Fruit fly (Drosophila melanogaster) whole organism, embryonic: Measurements from ENCODE around the gene Srpk79D.
A peak's percentile ranks its signal among the peaks of the same experiment; 100 is the strongest.

Source experiments
- Aef1 ChIP-seq: fragments of 200-800 bp; sonication (Bioruptor generic); IDR thresholded peaks from 3 replicates; pipeline ENCODE4 v1.3.6; 2022; ENCODE audit warnings: missing biosample characterization, missing genetic modification characterization
- Atf6 ChIP-seq: fragments of 200-800 bp; sonication (Bioruptor generic); IDR thresholded peaks from 2 replicates; pipeline ENCODE4 v1.3.6; 2022; ENCODE audit warnings: missing biosample characterization, missing genetic modification characterization
- C15 ChIP-seq: fragments of 200-800 bp; sonication (Bioruptor generic); IDR thresholded peaks from 3 replicates; pipeline ENCODE4 v1.3.6; 2022; ENCODE audit warnings: missing biosample characterization, missing genetic modification characterization
- CG10543 ChIP-seq: fragments of 200-800 bp; sonication (Bioruptor generic); optimal IDR thresholded peaks from 3 replicates; lab custom pipeline; 2017; ENCODE audit warnings: missing biosample characterization, mild to moderate bottlenecking, missing genetic modification characterization, moderate library complexity
- CG11085 ChIP-seq: fragments of 200-800 bp; sonication (Bioruptor generic); IDR thresholded peaks from 2 replicates; pipeline ENCODE4 v1.3.6; 2022; ENCODE audit warnings: missing biosample characterization, missing genetic modification characterization
- CG12391 ChIP-seq: fragments of 200-800 bp; sonication (Bioruptor generic); optimal IDR thresholded peaks from 3 replicates; lab custom pipeline; 2018; ENCODE audit warnings: missing biosample characterization, mild to moderate bottlenecking, missing genetic modification characterization, moderate library complexity
- CG13123 ChIP-seq: fragments of 200-800 bp; sonication (Bioruptor generic); optimal IDR thresholded peaks from 2 replicates; lab custom pipeline; 2016; ENCODE audit warnings: missing biosample characterization, missing genetic modification characterization
- CG13296 ChIP-seq: fragments of 200-800 bp; sonication (Bioruptor generic); optimal IDR thresholded peaks from 3 replicates; lab custom pipeline; 2018; ENCODE audit warnings: missing biosample characterization, mild to moderate bottlenecking, missing genetic modification characterization
- CG14441 ChIP-seq: fragments of 200-800 bp; sonication (Bioruptor generic); IDR thresholded peaks from 2 replicates; pipeline ENCODE4 v1.3.6; 2022; ENCODE audit warnings: missing biosample characterization, missing genetic modification characterization
- CG16863 ChIP-seq: fragments of 200-800 bp; sonication (Bioruptor generic); optimal IDR thresholded peaks from 3 replicates; lab custom pipeline; 2016; ENCODE audit warnings: missing biosample characterization, missing genetic modification characterization
- CG18764 ChIP-seq: fragments of 200-800 bp; sonication (Bioruptor generic); optimal IDR thresholded peaks from 3 replicates; lab custom pipeline; 2016; ENCODE audit warnings: missing biosample characterization, missing genetic modification characterization
- CG2120 ChIP-seq: fragments of 200-800 bp; sonication (Bioruptor generic); optimal IDR thresholded peaks from 3 replicates; lab custom pipeline; 2016; ENCODE audit warnings: missing biosample characterization, missing genetic modification characterization
- CG3065 ChIP-seq: fragments of 200-800 bp; sonication (Bioruptor generic); optimal IDR thresholded peaks from 2 replicates; lab custom pipeline; 2016; ENCODE audit warnings: missing biosample characterization, missing genetic modification characterization
- CG33557 ChIP-seq: fragments of 200-800 bp; sonication (Bioruptor generic); optimal IDR thresholded peaks from 2 replicates; lab custom pipeline; 2019; ENCODE audit warnings: missing biosample characterization, mild to moderate bottlenecking, missing genetic modification characterization, moderate library complexity
- CG3407 ChIP-seq: fragments of 200-800 bp; sonication (Bioruptor generic); optimal IDR thresholded peaks from 2 replicates; lab custom pipeline; 2018; ENCODE audit warnings: missing biosample characterization, mild to moderate bottlenecking, missing genetic modification characterization
- CG3995 ChIP-seq: fragments of 200-800 bp; sonication (Bioruptor generic); optimal IDR thresholded peaks from 3 replicates; lab custom pipeline; 2016; ENCODE audit warnings: missing biosample characterization, missing genetic modification characterization
- CG4707 ChIP-seq: fragments of 200-800 bp; sonication (Bioruptor generic); optimal IDR thresholded peaks from 2 replicates; lab custom pipeline; 2018; ENCODE audit warnings: missing biosample characterization, mild to moderate bottlenecking, missing genetic modification characterization, moderate library complexity
- CG6813 ChIP-seq: fragments of 200-800 bp; sonication (Bioruptor generic); optimal IDR thresholded peaks from 2 replicates; lab custom pipeline; 2017; ENCODE audit warnings: missing biosample characterization, missing genetic modification characterization, mild to moderate bottlenecking, moderate library complexity, missing genetic modification reagents
- CG8281 ChIP-seq: fragments of 200-800 bp; sonication (Bioruptor generic); optimal IDR thresholded peaks from 2 replicates; lab custom pipeline; 2018; ENCODE audit warnings: missing biosample characterization, mild to moderate bottlenecking, missing genetic modification characterization, moderate library complexity
- CG8359 ChIP-seq: fragments of 200-800 bp; sonication (Bioruptor generic); optimal IDR thresholded peaks from 2 replicates; lab custom pipeline; 2017; ENCODE audit warnings: missing biosample characterization, mild to moderate bottlenecking, missing genetic modification characterization, borderline replicate concordance
- CG8478 ChIP-seq: fragments of >200 bp; optimal IDR thresholded peaks from 2 replicates; lab custom pipeline; 2018
- CG8765 ChIP-seq: fragments of 200-800 bp; sonication (Bioruptor generic); IDR thresholded peaks from 2 replicates; pipeline ENCODE4 v1.3.6; 2022; ENCODE audit warnings: missing biosample characterization, missing genetic modification characterization
- CG9817 ChIP-seq: fragments of 200-800 bp; sonication (Bioruptor generic); optimal IDR thresholded peaks from 2 replicates; lab custom pipeline; 2018; ENCODE audit warnings: missing biosample characterization, mild to moderate bottlenecking, missing genetic modification characterization, moderate library complexity
- Ets97D ChIP-seq: fragments of 200-800 bp; sonication (Bioruptor generic); optimal IDR thresholded peaks from 3 replicates; lab custom pipeline; 2016; ENCODE audit warnings: missing biosample characterization, missing genetic modification characterization
- HLH3B ChIP-seq: fragments of 200-800 bp; sonication (Bioruptor generic); IDR thresholded peaks from 2 replicates; pipeline ENCODE4 v1.3.6; 2022; ENCODE audit warnings: missing biosample characterization, missing genetic modification characterization
- Lim3 ChIP-seq: fragments of 200-800 bp; sonication (Bioruptor generic); IDR thresholded peaks from 2 replicates; pipeline ENCODE4 v1.3.6; 2022; ENCODE audit warnings: missing biosample characterization, missing genetic modification characterization
- Nf-YA ChIP-seq: fragments of 200-800 bp; sonication (Bioruptor generic); IDR thresholded peaks from 2 replicates; pipeline ENCODE4 v1.3.6; 2022; ENCODE audit warnings: missing biosample characterization, missing genetic modification characterization
- Opbp ChIP-seq: fragments of 200-800 bp; sonication (Bioruptor generic); IDR thresholded peaks from 3 replicates; pipeline ENCODE4 v1.3.6; 2022; ENCODE audit warnings: missing biosample characterization, missing genetic modification characterization; ENCODE audit not compliant: partially characterized antibody
- Poxn ChIP-seq: fragments of 200-800 bp; sonication (Bioruptor generic); IDR thresholded peaks from 2 replicates; pipeline ENCODE4 v1.3.6; 2022; ENCODE audit warnings: missing biosample characterization, missing genetic modification characterization
- Ravus ChIP-seq: fragments of 200-800 bp; sonication (Bioruptor generic); IDR thresholded peaks from 2 replicates; pipeline ENCODE4 v1.3.6; 2022; ENCODE audit warnings: missing biosample characterization, missing genetic modification characterization
- Sin3A ChIP-seq: fragments of >200 bp; optimal IDR thresholded peaks from 2 replicates; lab custom pipeline; 2018
- Ssrp ChIP-seq: fragments of 200-800 bp; sonication (Bioruptor generic); optimal IDR thresholded peaks from 2 replicates; lab custom pipeline; 2018; ENCODE audit warnings: missing biosample characterization, mild to moderate bottlenecking, missing genetic modification characterization, moderate library complexity
- ara ChIP-seq: fragments of 200-800 bp; sonication (Bioruptor generic); IDR thresholded peaks from 2 replicates; pipeline ENCODE4 v1.3.6; 2022; ENCODE audit warnings: missing biosample characterization, missing genetic modification characterization
- bab2 ChIP-seq: fragments of 200-800 bp; sonication (Bioruptor generic); optimal IDR thresholded peaks from 2 replicates; lab custom pipeline; 2016; ENCODE audit warnings: missing biosample characterization, missing genetic modification characterization
- btn ChIP-seq: fragments of 200-800 bp; sonication (Bioruptor generic); optimal IDR thresholded peaks from 2 replicates; lab custom pipeline; 2016; ENCODE audit warnings: missing biosample characterization, missing genetic modification characterization
- cad ChIP-seq: fragments of >200 bp; optimal IDR thresholded peaks from 2 replicates; lab custom pipeline; 2017; ENCODE audit warnings: missing biosample characterization, missing genetic modification characterization
- chm ChIP-seq: fragments of 200-800 bp; sonication (Bioruptor generic); IDR thresholded peaks from 2 replicates; pipeline ENCODE4 v1.3.6; 2022; ENCODE audit warnings: missing biosample characterization, missing genetic modification characterization
- dimm ChIP-seq: fragments of 200-800 bp; sonication (Bioruptor generic); IDR thresholded peaks from 2 replicates; pipeline ENCODE4 v1.3.6; 2022; ENCODE audit warnings: missing biosample characterization, missing genetic modification characterization
- dm ChIP-seq: fragments of 200-800 bp; sonication (Bioruptor generic); optimal IDR thresholded peaks from 3 replicates; lab custom pipeline; 2016; ENCODE audit warnings: missing biosample characterization, missing genetic modification characterization
- fd102C ChIP-seq: fragments of 200-800 bp; sonication (Bioruptor generic); optimal IDR thresholded peaks from 2 replicates; lab custom pipeline; 2018; ENCODE audit warnings: missing biosample characterization, mild to moderate bottlenecking, missing genetic modification characterization, moderate library complexity
- ftz-f1 ChIP-seq: fragments of 200-800 bp; sonication (Bioruptor generic); optimal IDR thresholded peaks from 2 replicates; lab custom pipeline; 2016; ENCODE audit warnings: missing biosample characterization, missing genetic modification characterization
- lilli ChIP-seq: fragments of 200-800 bp; sonication (Bioruptor generic); optimal IDR thresholded peaks from 3 replicates; lab custom pipeline; 2016; ENCODE audit warnings: missing biosample characterization, missing genetic modification characterization
- nerfin-1 ChIP-seq: fragments of 200-800 bp; sonication (Bioruptor generic); optimal IDR thresholded peaks from 3 replicates; lab custom pipeline; 2019; ENCODE audit warnings: missing biosample characterization, mild to moderate bottlenecking, missing genetic modification characterization, moderate library complexity
- otp ChIP-seq: fragments of 200-800 bp; sonication (Bioruptor generic); IDR thresholded peaks from 3 replicates; pipeline ENCODE4, ENCODE4 v1.3.6; 2022; ENCODE audit warnings: missing biosample characterization, missing genetic modification characterization
- pnt ChIP-seq: fragments of 200-800 bp; sonication (Bioruptor generic); optimal IDR thresholded peaks from 3 replicates; lab custom pipeline; 2016; ENCODE audit warnings: missing biosample characterization, missing genetic modification characterization
- pzg ChIP-seq: fragments of 200-800 bp; sonication (Bioruptor generic); optimal IDR thresholded peaks from 3 replicates; lab custom pipeline; 2018; ENCODE audit warnings: missing biosample characterization, mild to moderate bottlenecking, missing genetic modification characterization, moderate library complexity
- row ChIP-seq: fragments of 200-800 bp; sonication (Bioruptor generic); IDR thresholded peaks from 3 replicates; pipeline ENCODE4 v1.3.6; 2022; ENCODE audit warnings: missing biosample characterization, missing genetic modification characterization
- sens ChIP-seq: fragments of 200-800 bp; sonication (Bioruptor generic); peaks from one replicate; lab custom pipeline; 2016; ENCODE audit warnings: missing biosample characterization, missing genetic modification characterization
- sisA ChIP-seq: fragments of 200-800 bp; sonication (Bioruptor generic); IDR thresholded peaks from 2 replicates; pipeline ENCODE4 v1.3.6; 2022; ENCODE audit warnings: missing biosample characterization, missing genetic modification characterization
- sna ChIP-seq: fragments of 200-800 bp; sonication (Bioruptor generic); IDR thresholded peaks from 2 replicates; pipeline ENCODE4 v1.3.6; 2022; ENCODE audit warnings: missing biosample characterization, missing genetic modification characterization; ENCODE audit not compliant: partially characterized antibody
- trh ChIP-seq: fragments of 200-800 bp; sonication (Bioruptor generic); optimal IDR thresholded peaks from 2 replicates; lab custom pipeline; 2016; ENCODE audit warnings: missing biosample characterization, missing genetic modification characterization
- unpg ChIP-seq: fragments of 200-800 bp; sonication (Bioruptor generic); optimal IDR thresholded peaks from 3 replicates; lab custom pipeline; 2018; ENCODE audit warnings: missing biosample characterization, mild to moderate bottlenecking, missing genetic modification characterization, moderate library complexity
- vnd ChIP-seq: fragments of 200-800 bp; sonication (Bioruptor generic); IDR thresholded peaks from 3 replicates; pipeline ENCODE4 v1.3.6; 2022; ENCODE audit warnings: missing biosample characterization, missing genetic modification characterization; ENCODE audit not compliant: partially characterized antibody
- zfh2 ChIP-seq: fragments of 200-800 bp; sonication (Bioruptor generic); optimal IDR thresholded peaks from 2 replicates; lab custom pipeline; 2016; ENCODE audit warnings: missing biosample characterization, missing genetic modification characterization

The Srpk79D gene

dm6 chr3L:22275989-22276388, 2.2 kb downstream of the Srpk79D start (continued):
- TF ChIP-seq dimm (GFP tag; lab: Robert Waterston, UW) (no peak), bab2 (GFP tag; lab: Kevin White, UChicago) (no peak), chm (no peak), CG8478 (no peak), CG2120 (peak; percentile 25), Opbp (GFP tag; lab: Robert Waterston, UW) (no peak), CG3407 (GFP tag; lab: Kevin White, UChicago) (no peak), sisA (GFP tag; lab: Robert Waterston, UW) (0 out of 2 replicates have a peak, but pooled peaks have one; percentile 34), CG14441 (GFP tag; lab: Robert Waterston, UW) (no peak), Lim3 (GFP tag; lab: Robert Waterston, UW) (no peak), unpg (GFP tag; lab: Kevin White, UChicago) (no peak), ara (no peak), C15 (GFP tag; lab: Robert Waterston, UW) (no peak), sna (no peak), btn (GFP tag; lab: Kevin White, UChicago) (no peak), CG18764 (GFP tag; lab: Kevin White, UChicago) (no peak), CG4707 (GFP tag; lab: Kevin White, UChicago) (peak; percentile 79), CG9817 (tag; lab: Kevin White, UChicago) (peak; percentile 11), Ravus (GFP tag; lab: Robert Waterston, UW) (no peak), CG8359 (GFP tag; lab: Kevin White, UChicago) (no peak), lilli (GFP tag; lab: Kevin White, UChicago) (peak; percentile 7), pzg (GFP tag; lab: Kevin White, UChicago) (no peak), HLH3B (GFP tag; lab: Robert Waterston, UW) (peak; percentile 24; the same call in 1 of the 2 replicates), ftz-f1 (GFP tag; lab: Kevin White, UChicago) (no peak), Atf6 (no peak), CG33557 (GFP tag; lab: Kevin White, UChicago) (no peak), fd102C (GFP tag; lab: Kevin White, UChicago) (no peak), zfh2 (GFP tag; lab: Kevin White, UChicago) (peak; percentile 11), CG11085 (GFP tag; lab: Robert Waterston, UW) (no peak), CG8765 (GFP tag; lab: Robert Waterston, UW) (no peak), row (peak; percentile 44; the same call in 2 of the 3 replicates), CG3065 (GFP tag; lab: Kevin White, UChicago) (no peak), otp (GFP tag; lab: Robert Waterston, UW) (no peak), CG10543 (GFP tag; lab: Kevin White, UChicago) (no peak), Aef1 (GFP tag; lab: Robert Waterston, UW) (no peak), CG6813 (no peak), CG8281 (tag; lab: Kevin White, UChicago) (no peak), cad (GFP tag; lab: Kevin White, UChicago) (no peak), Poxn (no peak), dm (GFP tag; lab: Kevin White, UChicago) (no peak), pnt (GFP tag; lab: Kevin White, UChicago) (no peak), CG3995 (GFP tag; lab: Kevin White, UChicago) (no peak), Ets97D (no peak), Sin3A (lab: Kevin White, UChicago) (no peak), Nf-YA (GFP tag; lab: Robert Waterston, UW) (no peak), trh (GFP tag; lab: Kevin White, UChicago) (no peak), vnd (no peak), CG13123 (no peak), Ssrp (tag; lab: Kevin White, UChicago) (no peak), CG16863 (GFP tag; lab: Kevin White, UChicago) (no peak), sens (GFP tag; lab: Kevin White, UChicago) (peak; percentile 14), CG12391 (tag; lab: Kevin White, UChicago) (no peak), CG13296 (GFP tag; lab: Kevin White, UChicago) (no peak), nerfin-1 (tag; lab: Kevin White, UChicago) (no peak)
